Worm (Caenorhabditis elegans) whole organism, L4 larva: Measurements from ENCODE around the gene srx-121.

ENCODE experiments used
- F10B5.3 ChIP-seq: sonication (generic microtip); optimal IDR thresholded peaks from 2 replicates; lab custom pipeline; 2016; ENCODE audit warnings: mild to moderate bottlenecking, missing genetic modification characterization, missing compliant biosample characterization
- F26F4.8 ChIP-seq: fragments of 200-800 bp; sonication (Bioruptor generic); conservative IDR thresholded peaks from 2 replicates; pipeline ENCODE4 v1.3.6; 2022; ENCODE audit warnings: missing genetic modification characterization, missing compliant biosample characterization
- F44E2.7 ChIP-seq: fragments of 200-800 bp; sonication (Bioruptor generic); IDR thresholded peaks from 2 replicates; pipeline ENCODE4 v2.1.2; 2022; ENCODE audit warnings: missing genetic modification characterization, missing compliant biosample characterization
- Y105C5A.15 ChIP-seq: fragments of 200-800 bp; sonication (Bioruptor generic); IDR thresholded peaks from 2 replicates; pipeline ENCODE4 v1.3.6; 2022; ENCODE audit warnings: missing genetic modification characterization, missing compliant biosample characterization
- aha-1 ChIP-seq: fragments of 150-350 bp; peaks from one replicate; lab custom pipeline; 2014; ENCODE audit warnings: missing biosample characterization, missing genetic modification characterization
- ces-1 ChIP-seq: fragments of 150-350 bp; sonication (generic microtip); optimal IDR thresholded peaks from 4 replicates; lab custom pipeline; 2014; ENCODE audit warnings: missing biosample characterization, missing genetic modification reagents, missing genetic modification characterization
- daf-16 ChIP-seq, 3 experiments: sonication (generic microtip); optimal IDR thresholded peaks; 2 replicates each; lab custom pipeline; 2016 to 2017; ENCODE audit warnings: missing genetic modification characterization in 3 of 3, missing genetic modification reagents in 3 of 3, mild to moderate bottlenecking in 2 of 3, missing compliant biosample characterization in 2 of 3, missing biosample characterization in 1 of 3, moderate library complexity in 1 of 3
- dmd-6 ChIP-seq: fragments of 200-800 bp; sonication (Bioruptor generic); IDR thresholded peaks from 2 replicates; pipeline ENCODE4 v1.3.6; 2022; ENCODE audit warnings: missing genetic modification reagents, missing genetic modification characterization, missing compliant biosample characterization
- dmd-8 ChIP-seq: fragments of 200-800 bp; sonication (Bioruptor generic); IDR thresholded peaks from 2 replicates; pipeline ENCODE4 v1.3.6; 2022; ENCODE audit warnings: missing genetic modification characterization, missing compliant biosample characterization
- dmd-9 ChIP-seq: fragments of 200-800 bp; sonication (Bioruptor generic); IDR thresholded peaks from 2 replicates; pipeline ENCODE4 v1.3.6; 2022; ENCODE audit warnings: missing genetic modification reagents, missing genetic modification characterization, missing compliant biosample characterization
- dpl-1 ChIP-seq: fragments of 150-350 bp; optimal IDR thresholded peaks from 2 replicates; lab custom pipeline; 2014; ENCODE audit warnings: missing biosample characterization, missing genetic modification reagents, missing genetic modification characterization
- duxl-1 ChIP-seq: sonication (generic microtip); optimal IDR thresholded peaks from 2 replicates; lab custom pipeline; 2016; ENCODE audit warnings: mild to moderate bottlenecking, missing genetic modification characterization, moderate library complexity, missing compliant biosample characterization; ENCODE audit not compliant: poor library complexity
- dve-1 ChIP-seq: sonication (generic microtip); optimal IDR thresholded peaks from 2 replicates; lab custom pipeline; 2017; ENCODE audit warnings: antibody characterized with exemption, mild to moderate bottlenecking, missing genetic modification characterization, missing compliant biosample characterization; ENCODE audit not compliant: insufficient read depth
- hif-1 ChIP-seq, 2 experiments: sonication (generic microtip); optimal IDR thresholded peaks; 2 replicates each; lab custom pipeline; 2016 to 2017; ENCODE audit warnings: missing compliant biosample characterization in 2 of 2, missing genetic modification characterization in 2 of 2, missing genetic modification reagents in 2 of 2, missing genotype in 2 of 2, mild to moderate bottlenecking in 1 of 2
- hlh-11 ChIP-seq: fragments of 200-800 bp; sonication (Bioruptor generic); optimal IDR thresholded peaks from 2 replicates; lab custom pipeline; 2018; ENCODE audit warnings: mild to moderate bottlenecking, missing genetic modification characterization, missing compliant biosample characterization
- hlh-30 ChIP-seq: sonication (generic microtip); optimal IDR thresholded peaks from 2 replicates; lab custom pipeline; 2017; ENCODE audit warnings: antibody characterized with exemption, mild to moderate bottlenecking, missing genetic modification characterization, missing compliant biosample characterization; ENCODE audit not compliant: insufficient read depth
- hmg-1.1 ChIP-seq: fragments of 200-800 bp; sonication (Bioruptor generic); IDR thresholded peaks from 2 replicates; pipeline ENCODE4 v1.3.6; 2022; ENCODE audit warnings: missing genetic modification reagents, missing genetic modification characterization, missing compliant biosample characterization
- lim-7 ChIP-seq: fragments of 200-800 bp; sonication (Bioruptor generic); IDR thresholded peaks from 2 replicates; pipeline ENCODE4 v1.3.6; 2022; ENCODE audit warnings: missing genetic modification characterization, missing compliant biosample characterization
- lin-1 ChIP-seq: fragments of 200-800 bp; sonication (Bioruptor generic); IDR thresholded peaks from 2 replicates; pipeline ENCODE4 v1.3.6; 2022; ENCODE audit warnings: missing genetic modification reagents, missing genetic modification characterization, missing compliant biosample characterization
- madf-5 ChIP-seq, 2 experiments: fragments of 200-800 bp; sonication (Bioruptor generic); IDR thresholded peaks; 2 replicates each; pipeline ENCODE4 v1.3.6; 2022; ENCODE audit warnings: missing compliant biosample characterization in 2 of 2, missing genetic modification characterization in 2 of 2
- madf-9 ChIP-seq: fragments of 200-800 bp; sonication (Bioruptor generic); conservative IDR thresholded peaks from 2 replicates; pipeline ENCODE4 v1.3.6; 2022; ENCODE audit warnings: missing genetic modification reagents, missing genetic modification characterization, missing compliant biosample characterization
- mdl-1 ChIP-seq, 2 experiments: fragments of 150-350 bp in 1 of 2; sonication (generic microtip) in 1 of 2; optimal IDR thresholded peaks; 2 replicates each; lab custom pipeline; 2014 to 2017; ENCODE audit warnings: missing biosample characterization in 2 of 2, missing genetic modification characterization in 2 of 2
- mes-2 ChIP-seq: sonication (generic microtip); optimal IDR thresholded peaks from 2 replicates; lab custom pipeline; 2016; ENCODE audit warnings: missing genotype, mild to moderate bottlenecking, missing genetic modification characterization, missing compliant biosample characterization; ENCODE audit not compliant: poor library complexity, severe bottlenecking
- mxl-3 ChIP-seq: fragments of 200-800 bp; sonication (Bioruptor generic); optimal IDR thresholded peaks from 2 replicates; lab custom pipeline; 2018; ENCODE audit warnings: mild to moderate bottlenecking, missing genetic modification characterization, missing compliant biosample characterization
- nhr-25 ChIP-seq: sonication (generic microtip); optimal IDR thresholded peaks from 2 replicates; lab custom pipeline; 2017; ENCODE audit warnings: missing genetic modification characterization, mild to moderate bottlenecking, missing compliant biosample characterization, antibody characterized with exemption, moderate library complexity, borderline replicate concordance; ENCODE audit not compliant: insufficient read depth
- nhr-28 ChIP-seq: fragments of 150-350 bp; optimal IDR thresholded peaks from 2 replicates; lab custom pipeline; 2014; ENCODE audit warnings: missing biosample characterization, missing genetic modification characterization
- nhr-41 ChIP-seq: fragments of 200-800 bp; sonication (Bioruptor generic); IDR thresholded peaks from 2 replicates; pipeline ENCODE4 v1.3.6; 2022; ENCODE audit warnings: missing genetic modification reagents, missing genetic modification characterization, missing compliant biosample characterization
- nhr-48 ChIP-seq: sonication (generic microtip); optimal IDR thresholded peaks from 2 replicates; lab custom pipeline; 2016; ENCODE audit warnings: mild to moderate bottlenecking, missing genetic modification characterization, missing compliant biosample characterization
- nhr-6 ChIP-seq: fragments of 150-350 bp; optimal IDR thresholded peaks from 2 replicates; lab custom pipeline; 2014; ENCODE audit warnings: missing biosample characterization, missing genetic modification characterization
- nhr-77 ChIP-seq: fragments of 150-350 bp; optimal IDR thresholded peaks from 2 replicates; lab custom pipeline; 2014; ENCODE audit warnings: missing biosample characterization, missing genetic modification characterization
- pha-4 ChIP-seq, 2 experiments: fragments of 150-350 bp in 1 of 2; fragments of 200-800 bp in 1 of 2; sonication (Bioruptor generic) in 1 of 2; IDR thresholded peaks in 1 of 2; optimal IDR thresholded peaks in 1 of 2; 2 replicates each; pipeline versions ENCODE4 v1.3.6 to Lab custom; 2014 to 2022; ENCODE audit warnings: missing genetic modification characterization in 2 of 2, missing genetic modification reagents in 2 of 2, missing biosample characterization in 1 of 2, missing compliant biosample characterization in 1 of 2
- php-3 ChIP-seq: fragments of 200-800 bp; sonication (Bioruptor generic); IDR thresholded peaks from 2 replicates; pipeline ENCODE4 v1.3.6; 2022; ENCODE audit warnings: missing genetic modification reagents, missing genetic modification characterization, missing compliant biosample characterization
- pqm-1 ChIP-seq: sonication (generic microtip); optimal IDR thresholded peaks from 2 replicates; lab custom pipeline; 2017; ENCODE audit warnings: missing biosample characterization, missing genetic modification characterization
- rbr-2 ChIP-seq: sonication (generic microtip); optimal IDR thresholded peaks from 2 replicates; lab custom pipeline; 2016; ENCODE audit warnings: missing genotype, missing genetic modification characterization, missing compliant biosample characterization
- set-16 ChIP-seq: fragments of 200-800 bp; sonication (Bioruptor generic); IDR thresholded peaks from 2 replicates; pipeline ENCODE4 v1.3.6; 2022; ENCODE audit warnings: missing genetic modification reagents, missing genetic modification characterization, missing compliant biosample characterization
- skn-1 ChIP-seq: fragments of 150-350 bp; optimal IDR thresholded peaks from 2 replicates; lab custom pipeline; 2014; ENCODE audit warnings: missing biosample characterization, missing genetic modification characterization
- spr-3 ChIP-seq: fragments of 200-800 bp; sonication (Bioruptor generic); optimal IDR thresholded peaks from 2 replicates; lab custom pipeline; 2018; ENCODE audit warnings: mild to moderate bottlenecking, missing genetic modification characterization, missing compliant biosample characterization
- tra-1 ChIP-seq: fragments of 200-800 bp; sonication (Bioruptor generic); IDR thresholded peaks from 2 replicates; pipeline ENCODE4 v1.3.6; 2022; ENCODE audit warnings: missing genetic modification reagents, missing genetic modification characterization, missing compliant biosample characterization
- zag-1 ChIP-seq: fragments of 150-350 bp; optimal IDR thresholded peaks from 2 replicates; lab custom pipeline; 2014; ENCODE audit warnings: missing biosample characterization, missing genetic modification characterization
- zip-2 ChIP-seq: fragments of 150-350 bp; optimal IDR thresholded peaks from 2 replicates; lab custom pipeline; 2014; ENCODE audit warnings: missing biosample characterization, missing genetic modification characterization
- ztf-11 ChIP-seq: fragments of 150-350 bp; optimal IDR thresholded peaks from 2 replicates; lab custom pipeline; 2014; ENCODE audit warnings: missing biosample characterization, missing genetic modification characterization

srx-121 gene

DNA sequence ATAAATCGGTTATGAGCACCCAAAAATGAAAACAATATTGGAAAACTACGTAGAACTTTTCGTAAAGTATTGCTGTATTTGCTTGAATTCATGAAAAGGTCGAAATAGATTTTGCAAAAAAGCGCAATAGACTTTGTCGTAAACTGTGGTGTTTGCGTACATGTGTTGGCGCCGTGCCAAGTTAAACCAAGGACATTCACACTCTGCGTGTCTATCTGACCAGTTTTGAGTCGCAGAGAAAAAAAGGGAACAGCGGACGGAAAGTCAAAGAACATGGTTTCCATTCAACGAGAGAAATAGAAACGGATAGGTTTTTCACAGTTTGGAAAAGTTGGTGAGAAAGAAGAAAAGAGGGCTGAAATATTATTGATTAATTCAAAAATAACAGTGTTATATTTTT is 18.4 kb upstream of the srx-121 start (continued):
- TF ChIP-seq hlh-30 (tag; lab: Kevin White, UChicago) (peak; percentile 73), nhr-41 (GFP tag; lab: Robert Waterston, UW) (no peak), F44E2.7 (GFP tag; lab: Robert Waterston, UW) (no peak), madf-5 (GFP tag; IDR thresholded peaks at IDR 0.05; lab: Robert Waterston, UW) (no peak), zag-1 (tag; lab: Kevin White, UChicago) (no peak), lim-7 (GFP tag; lab: Robert Waterston, UW) (no peak), daf-16 (GFP tag; optimal IDR thresholded peaks at IDR 0.05; lab: Kevin White, UChicago) (peak in 1 of 2 experiments; percentile 43), daf-16 (tag; optimal IDR thresholded peaks at IDR 0.05; lab: Kevin White, UChicago) (no peak), hlh-11 (tag; lab: Kevin White, UChicago) (peak; percentile 93), madf-9 (GFP tag; lab: Robert Waterston, UW) (0 out of 2 replicates have a peak, but pooled peaks have one; percentile 30), tra-1 (0 out of 2 replicates have a peak, but pooled peaks have one; percentile 31), skn-1 (no peak), rbr-2 (peak; percentile 71), dmd-8 (GFP tag; lab: Robert Waterston, UW) (no peak), zip-2 (tag; lab: Kevin White, UChicago) (no peak), nhr-6 (peak; percentile 86), php-3 (GFP tag; lab: Robert Waterston, UW) (no peak), aha-1 (peak; percentile 95), ztf-11 (no peak), set-16 (GFP tag; lab: Robert Waterston, UW) (no peak), F10B5.3 (tag; lab: Kevin White, UChicago) (no peak), dpl-1 (peak; percentile 69), dmd-6 (GFP tag; lab: Robert Waterston, UW) (peak; percentile 94), nhr-25 (peak; percentile 91)

DNA sequence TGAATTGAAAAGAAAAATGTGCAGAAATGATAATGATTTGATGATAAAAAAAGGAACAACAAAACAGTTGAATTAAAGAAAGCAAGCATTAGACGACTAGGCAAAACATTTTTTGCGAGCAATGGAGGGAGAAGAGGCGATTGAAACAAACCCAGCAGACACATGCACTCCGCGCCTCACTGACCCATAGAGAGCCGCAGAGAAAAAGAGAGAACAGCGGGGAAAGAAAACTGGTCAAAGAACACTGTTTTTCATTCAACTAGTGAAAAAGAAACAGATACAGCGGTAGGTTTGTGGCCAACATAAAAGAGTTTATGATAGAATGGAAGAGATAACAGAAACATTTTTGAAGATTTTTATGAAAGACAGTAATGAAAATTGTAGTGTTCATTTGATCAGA is 15.7 kb upstream of the srx-121 start:
- TF ChIP-seq hlh-30 (tag; lab: Kevin White, UChicago) (peak; percentile 57), pqm-1 (peak; percentile 1), lim-7 (GFP tag; lab: Robert Waterston, UW) (no peak), F26F4.8 (no peak), php-3 (GFP tag; lab: Robert Waterston, UW) (0 out of 2 replicates have a peak, but pooled peaks have one; percentile 42), ces-1 (no peak), pha-4 (GFP tag; IDR thresholded peaks at IDR 0.05; lab: Robert Waterston, UW) (no peak), pha-4 (tag; optimal IDR thresholded peaks at IDR 0.05; lab: Kevin White, UChicago) (peak; percentile 40), nhr-77 (tag; lab: Kevin White, UChicago) (peak; percentile 54), lin-1 (GFP tag; lab: Robert Waterston, UW) (peak; percentile 25; the same call in 1 of the 2 replicates), nhr-48 (tag; lab: Kevin White, UChicago) (peak; percentile 82), dmd-9 (GFP tag; lab: Robert Waterston, UW) (no peak), dmd-6 (GFP tag; lab: Robert Waterston, UW) (peak; percentile 81), hif-1 (tag; optimal IDR thresholded peaks at IDR 0.05; lab: Kevin White, UChicago) (no peak), daf-16 (GFP tag; optimal IDR thresholded peaks at IDR 0.05; lab: Kevin White, UChicago) (peak in 1 of 2 experiments; percentile 36), daf-16 (tag; optimal IDR thresholded peaks at IDR 0.05; lab: Kevin White, UChicago) (peak; percentile 63), hlh-11 (tag; lab: Kevin White, UChicago) (peak; percentile 82), duxl-1 (peak; percentile 21), Y105C5A.15 (GFP tag; lab: Robert Waterston, UW) (no peak), mdl-1 (tag; optimal IDR thresholded peaks at IDR 0.05; lab: Kevin White, UChicago) (peak; percentile 62 to 73), mes-2 (tag; lab: Kevin White, UChicago) (peak; percentile 40), hmg-1.1 (GFP tag; lab: Robert Waterston, UW) (peak; percentile 42; the same call in 1 of the 2 replicates), nhr-28 (tag; lab: Kevin White, UChicago) (peak; percentile 90), mxl-3 (peak; percentile 59), dve-1 (tag; lab: Kevin White, UChicago) (no peak), spr-3 (GFP tag; lab: Kevin White, UChicago) (no peak)
